Worm (Caenorhabditis elegans): ENCODE results near the gene mrpl-45.

ce11 chrIII:1216096-1216495 is 14.3 kb upstream of the mrpl-45 start:
- TF ChIP-seq sptf-1 (tag; optimal IDR thresholded peaks at IDR 0.05) (no peak), snpc-4 (tag; optimal IDR thresholded peaks at IDR 0.05) (no peak), ces-1 (GFP tag; optimal IDR thresholded peaks at IDR 0.05) (no peak), skn-1 (tag; optimal IDR thresholded peaks at IDR 0.05) (no peak), ceh-8 (GFP tag; optimal IDR thresholded peaks at IDR 0.05) (no peak), unc-62 (GFP tag; optimal IDR thresholded peaks at IDR 0.05) (no peak), aha-1 (tag; optimal IDR thresholded peaks at IDR 0.05) (no peak), ceh-63 (GFP tag; optimal IDR thresholded peaks at IDR 0.05) (no peak), ama-1 (optimal IDR thresholded peaks at IDR 0.05) (no peak), lin-39 (tag; optimal IDR thresholded peaks at IDR 0.05) (no peak), fos-1 (tag; optimal IDR thresholded peaks at IDR 0.05) (no peak), efl-3 (GFP tag; optimal IDR thresholded peaks at IDR 0.05) (no peak), sup-37 (GFP tag; optimal IDR thresholded peaks at IDR 0.05) (no peak), lsy-2 (tag; optimal IDR thresholded peaks at IDR 0.05) (no peak)
